Worm (Caenorhabditis elegans) whole organism, young adult: ENCODE data around the gene C34B4.4.
A peak's percentile ranks its signal among the peaks of the same experiment; 100 is the strongest.

Experiments
- B0019.2 ChIP-seq: fragments of 200-800 bp; sonication (Bioruptor generic); conservative IDR thresholded peaks from 2 replicates; pipeline ENCODE4 v1.3.6; 2022; ENCODE audit warnings: missing genetic modification reagents, missing genetic modification characterization, missing compliant biosample characterization
- B0035.1 ChIP-seq: sonication (generic microtip); optimal IDR thresholded peaks from 2 replicates; lab custom pipeline; 2016; ENCODE audit warnings: missing genetic modification characterization, mild to moderate bottlenecking, missing compliant biosample characterization, missing genotype, missing genetic modification reagents
- B0336.3 ChIP-seq: fragments of 200-800 bp; sonication (Bioruptor generic); IDR thresholded peaks from 2 replicates; pipeline ENCODE4 v1.3.6; 2022; ENCODE audit warnings: missing genetic modification characterization, missing compliant biosample characterization
- D2030.7 ChIP-seq: fragments of 200-800 bp; sonication (Bioruptor generic); IDR thresholded peaks from 2 replicates; pipeline ENCODE4 v1.3.6; 2022; ENCODE audit warnings: missing genetic modification reagents, missing genetic modification characterization, missing compliant biosample characterization
- F10E7.11 ChIP-seq: sonication (generic microtip); optimal IDR thresholded peaks from 2 replicates; lab custom pipeline; 2017; ENCODE audit warnings: mild to moderate bottlenecking, missing genetic modification characterization, moderate library complexity, missing compliant biosample characterization
- F37B4.10 ChIP-seq: fragments of 200-800 bp; sonication (Bioruptor generic); IDR thresholded peaks from 2 replicates; pipeline ENCODE4 v1.3.6; 2022; ENCODE audit warnings: missing genetic modification characterization, missing compliant biosample characterization
- F39B2.1 ChIP-seq: fragments of 200-800 bp; sonication (Bioruptor generic); IDR thresholded peaks from 2 replicates; pipeline ENCODE4 v1.3.6; 2022; ENCODE audit warnings: missing genetic modification reagents, missing genetic modification characterization, missing compliant biosample characterization
- F55B11.4 ChIP-seq: sonication (generic microtip); optimal IDR thresholded peaks from 2 replicates; lab custom pipeline; 2016; ENCODE audit warnings: missing compliant biosample characterization, missing genetic modification characterization, borderline replicate concordance; ENCODE audit not compliant: insufficient read depth
- F57A8.1 ChIP-seq: fragments of 200-800 bp; sonication (Bioruptor generic); optimal IDR thresholded peaks from 2 replicates; lab custom pipeline; 2018; ENCODE audit warnings: mild to moderate bottlenecking, missing genetic modification characterization, moderate library complexity, missing compliant biosample characterization
- F57C9.4 ChIP-seq: sonication (generic microtip); optimal IDR thresholded peaks from 2 replicates; lab custom pipeline; 2017; ENCODE audit warnings: mild to moderate bottlenecking, missing genetic modification characterization, missing compliant biosample characterization
- K11D2.4 ChIP-seq: fragments of 200-800 bp; sonication (Bioruptor generic); IDR thresholded peaks from 2 replicates; pipeline ENCODE4 v1.3.6; 2022; ENCODE audit warnings: missing genetic modification reagents, missing genetic modification characterization, missing compliant biosample characterization
- Y53G8AR.9 ChIP-seq: fragments of 200-800 bp; sonication (Bioruptor generic); conservative IDR thresholded peaks from 2 replicates; pipeline ENCODE4 v1.3.6; 2022; ENCODE audit warnings: missing genetic modification reagents, missing genetic modification characterization, missing compliant biosample characterization
- akir-1 ChIP-seq: fragments of 200-800 bp; sonication (Bioruptor generic); optimal IDR thresholded peaks from 2 replicates; lab custom pipeline; 2018; ENCODE audit warnings: mild to moderate bottlenecking, missing genetic modification characterization, moderate library complexity, missing compliant biosample characterization
- ama-1 ChIP-seq, 3 experiments: fragments of 150-350 bp in 1 of 3; sonication (generic microtip) in 2 of 3; optimal IDR thresholded peaks; 2 replicates each; lab custom pipeline; 2014 to 2018; ENCODE audit warnings: missing biosample characterization in 2 of 3, missing genetic modification characterization in 2 of 3, missing genetic modification reagents in 2 of 3
- aptf-3 ChIP-seq: fragments of 200-800 bp; sonication (Bioruptor generic); IDR thresholded peaks from 2 replicates; pipeline ENCODE4 v1.3.6; 2022; ENCODE audit warnings: missing genetic modification characterization, missing compliant biosample characterization
- atf-7 ChIP-seq: sonication (generic microtip); optimal IDR thresholded peaks from 2 replicates; lab custom pipeline; 2017; ENCODE audit warnings: mild to moderate bottlenecking, missing genetic modification characterization, missing compliant biosample characterization
- attf-3 ChIP-seq: fragments of 200-800 bp; sonication (Bioruptor generic); conservative IDR thresholded peaks from 2 replicates; pipeline ENCODE4 v1.3.6; 2022; ENCODE audit warnings: missing genetic modification reagents, missing genetic modification characterization, missing compliant biosample characterization
- attf-5 ChIP-seq: fragments of 200-800 bp; sonication (Bioruptor generic); optimal IDR thresholded peaks from 2 replicates; lab custom pipeline; 2018; ENCODE audit warnings: mild to moderate bottlenecking, missing genetic modification characterization, missing compliant biosample characterization
- cebp-2 ChIP-seq: fragments of 200-800 bp; sonication (Bioruptor generic); IDR thresholded peaks from 2 replicates; pipeline ENCODE4 v1.3.6; 2022; ENCODE audit warnings: missing genetic modification characterization, missing compliant biosample characterization
- ceh-27 ChIP-seq: fragments of 200-800 bp; sonication (Bioruptor generic); optimal IDR thresholded peaks from 2 replicates; lab custom pipeline; 2018; ENCODE audit warnings: mild to moderate bottlenecking, missing genetic modification characterization, moderate library complexity, missing compliant biosample characterization
- ceh-40 ChIP-seq: fragments of 200-800 bp; sonication (Bioruptor generic); IDR thresholded peaks from 2 replicates; pipeline ENCODE4 v1.3.6; 2022; ENCODE audit warnings: missing genetic modification characterization, missing compliant biosample characterization
- chd-7 ChIP-seq: sonication (generic microtip); optimal IDR thresholded peaks from 2 replicates; lab custom pipeline; 2016; ENCODE audit warnings: mild to moderate bottlenecking, missing genetic modification characterization, moderate library complexity, missing compliant biosample characterization
- dox-1 ChIP-seq: fragments of 200-800 bp; sonication (Bioruptor generic); IDR thresholded peaks from 2 replicates; pipeline ENCODE4 v1.3.6; 2022; ENCODE audit warnings: missing genetic modification reagents, missing genetic modification characterization, missing compliant biosample characterization
- egl-18 ChIP-seq: fragments of 200-800 bp; sonication (Bioruptor generic); IDR thresholded peaks from 2 replicates; pipeline ENCODE4 v1.3.6; 2022; ENCODE audit warnings: missing genetic modification reagents, missing genetic modification characterization, missing compliant biosample characterization
- ets-4 ChIP-seq: fragments of 200-800 bp; sonication (Bioruptor generic); optimal IDR thresholded peaks from 2 replicates; lab custom pipeline; 2018; ENCODE audit warnings: mild to moderate bottlenecking, missing genetic modification characterization, missing compliant biosample characterization
- lag-1 ChIP-seq: fragments of 200-800 bp; sonication (Bioruptor generic); IDR thresholded peaks from 2 replicates; pipeline ENCODE4 v1.3.6; 2022; ENCODE audit warnings: missing genetic modification reagents, missing genetic modification characterization, missing compliant biosample characterization
- let-607 ChIP-seq, 2 experiments: fragments of 200-800 bp in 1 of 2; sonication (Bioruptor generic) in 1 of 2; sonication (generic microtip) in 1 of 2; optimal IDR thresholded peaks; 2 replicates each; lab custom pipeline; 2016 to 2018; ENCODE audit warnings: mild to moderate bottlenecking in 2 of 2, missing compliant biosample characterization in 2 of 2, missing genetic modification characterization in 2 of 2, moderate library complexity in 2 of 2, missing genotype in 1 of 2
- lin-35 ChIP-seq, 3 experiments: fragments of 150-350 bp in 2 of 3; sonication (generic microtip) in 1 of 3; optimal IDR thresholded peaks; 2 replicates each; lab custom pipeline; 2014 to 2018; ENCODE audit warnings: missing biosample characterization in 3 of 3, missing genetic modification characterization in 3 of 3, missing genetic modification reagents in 3 of 3
- mcd-1 ChIP-seq: fragments of 200-800 bp; sonication (Bioruptor generic); IDR thresholded peaks from 2 replicates; pipeline ENCODE4 v1.3.6; 2022; ENCODE audit warnings: missing genetic modification reagents, missing genetic modification characterization, missing compliant biosample characterization
- mes-4 ChIP-seq: sonication (generic microtip); optimal IDR thresholded peaks from 2 replicates; lab custom pipeline; 2016; ENCODE audit warnings: missing genotype, missing genetic modification characterization, missing compliant biosample characterization
- mxl-1 ChIP-seq: sonication (generic microtip); optimal IDR thresholded peaks from 2 replicates; lab custom pipeline; 2016; ENCODE audit warnings: missing genetic modification characterization, missing compliant biosample characterization
- nfya-1 ChIP-seq: sonication (generic microtip); optimal IDR thresholded peaks from 2 replicates; lab custom pipeline; 2017; ENCODE audit warnings: antibody characterized with exemption, missing compliant biosample characterization, missing genetic modification characterization, borderline replicate concordance; ENCODE audit not compliant: insufficient read depth
- nfyb-1 ChIP-seq: fragments of 200-800 bp; sonication (Bioruptor generic); IDR thresholded peaks from 2 replicates; pipeline ENCODE4 v1.3.6; 2022; ENCODE audit warnings: missing genetic modification reagents, missing genetic modification characterization, missing compliant biosample characterization
- nhr-120 ChIP-seq: fragments of 200-800 bp; sonication (Bioruptor generic); IDR thresholded peaks from 2 replicates; pipeline ENCODE4 v1.3.6; 2022; ENCODE audit warnings: missing genetic modification characterization, missing compliant biosample characterization
- nhr-80 ChIP-seq: sonication (generic microtip); optimal IDR thresholded peaks from 2 replicates; lab custom pipeline; 2016; ENCODE audit warnings: missing genetic modification characterization, missing compliant biosample characterization
- nhr-90 ChIP-seq: sonication (generic microtip); optimal IDR thresholded peaks from 2 replicates; lab custom pipeline; 2016; ENCODE audit warnings: missing genotype, mild to moderate bottlenecking, missing genetic modification characterization, missing compliant biosample characterization
- pbrm-1 ChIP-seq: fragments of 200-800 bp; sonication (Bioruptor generic); IDR thresholded peaks from 2 replicates; pipeline ENCODE4 v1.3.6; 2022; ENCODE audit warnings: missing genetic modification reagents, missing genetic modification characterization, missing compliant biosample characterization
- sdz-38 ChIP-seq: sonication (generic microtip); optimal IDR thresholded peaks from 2 replicates; lab custom pipeline; 2016; ENCODE audit warnings: missing genotype, missing genetic modification characterization, missing compliant biosample characterization
- snpc-4 ChIP-seq, 5 experiments: fragments of 150-350 bp in 1 of 5; sonication (generic microtip) in 4 of 5; optimal IDR thresholded peaks; 2 replicates each; lab custom pipeline; 2014 to 2018; ENCODE audit warnings: missing genetic modification characterization in 5 of 5, missing biosample characterization in 3 of 5, antibody characterized with exemption in 2 of 5, mild to moderate bottlenecking in 2 of 5, missing compliant biosample characterization in 2 of 5, missing genotype in 2 of 5, moderate library complexity in 2 of 5, missing genetic modification reagents in 1 of 5
- somi-1 ChIP-seq: fragments of 200-800 bp; sonication (Bioruptor generic); optimal IDR thresholded peaks from 2 replicates; lab custom pipeline; 2018; ENCODE audit warnings: mild to moderate bottlenecking, missing genetic modification characterization, missing compliant biosample characterization
- sptf-2 ChIP-seq: fragments of 200-800 bp; sonication (Bioruptor generic); optimal IDR thresholded peaks from 2 replicates; lab custom pipeline; 2018; ENCODE audit warnings: mild to moderate bottlenecking, missing genetic modification characterization, missing compliant biosample characterization
- xnd-1 ChIP-seq: sonication (generic microtip); optimal IDR thresholded peaks from 2 replicates; lab custom pipeline; 2016; ENCODE audit warnings: missing genotype, missing genetic modification reagents, missing genetic modification characterization, missing compliant biosample characterization
- zfh-2 ChIP-seq: fragments of 200-800 bp; sonication (Bioruptor generic); conservative IDR thresholded peaks from 2 replicates; pipeline ENCODE4 v1.3.6; 2022; ENCODE audit warnings: missing genetic modification reagents, missing genetic modification characterization, missing compliant biosample characterization
- ztf-18 ChIP-seq: sonication (generic microtip); optimal IDR thresholded peaks from 2 replicates; lab custom pipeline; 2016; ENCODE audit warnings: missing genotype, mild to moderate bottlenecking, missing genetic modification characterization, missing compliant biosample characterization
- ztf-25 ChIP-seq: fragments of 200-800 bp; sonication (Bioruptor generic); IDR thresholded peaks from 2 replicates; pipeline ENCODE4 v1.3.6; 2022; ENCODE audit warnings: missing genetic modification reagents, missing genetic modification characterization, missing compliant biosample characterization
- ztf-6 ChIP-seq: fragments of 200-800 bp; sonication (Bioruptor generic); IDR thresholded peaks from 2 replicates; pipeline ENCODE4 v1.3.6; 2022; ENCODE audit warnings: missing genetic modification reagents, missing genetic modification characterization, missing compliant biosample characterization

C34B4.4 gene

DNA sequence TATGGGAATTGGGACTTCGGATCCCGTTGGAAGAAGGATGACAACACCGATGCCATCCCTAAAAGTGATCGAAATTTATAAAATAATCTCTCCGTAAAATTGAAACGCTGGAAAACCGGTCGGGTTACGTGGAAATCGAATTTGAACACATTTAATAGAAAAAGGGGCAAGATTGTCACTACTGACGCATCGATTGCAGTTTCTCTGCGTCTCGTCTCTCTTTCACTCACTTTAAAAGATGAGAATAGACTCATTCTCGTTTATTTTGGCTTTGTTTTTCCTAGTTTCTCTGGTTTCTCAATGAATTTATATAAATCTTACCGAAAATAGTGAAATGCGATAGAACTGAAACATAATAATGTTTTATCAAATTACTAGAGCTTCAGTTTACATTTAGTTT is 48.5 kb upstream of the C34B4.4 start, which contains the start of gene scyl-1 (continued):
- no peak for TF ChIP-seq somi-1
- peak; percentile 27 for TF ChIP-seq ceh-27 (GFP tag; lab: Kevin White, UChicago)
- TF ChIP-seq F10E7.11 (tag; lab: Kevin White, UChicago) = no peak
- TF ChIP-seq nhr-120 (GFP tag; lab: Robert Waterston, UW) = no peak
- TF ChIP-seq pbrm-1 (GFP tag; lab: Robert Waterston, UW) = peak; percentile 61; the same call in 1 of the 2 replicates
- TF ChIP-seq chd-7 (tag; lab: Kevin White, UChicago) = no peak
- no peak for TF ChIP-seq sdz-38 (tag; lab: Kevin White, UChicago)
- peak; percentile 37; the same call in 1 of the 2 replicates for TF ChIP-seq attf-3 (GFP tag; lab: Robert Waterston, UW)
- peak; percentile 29 for TF ChIP-seq nhr-80 (tag; lab: Kevin White, UChicago)
- TF ChIP-seq cebp-2 = no peak
- no peak for TF ChIP-seq mes-4 (tag; lab: Kevin White, UChicago)
- peak; percentile 65 for TF ChIP-seq mcd-1 (GFP tag; lab: Robert Waterston, UW)
- no peak for TF ChIP-seq nhr-90
- TF ChIP-seq F37B4.10 = no peak
- TF ChIP-seq ztf-18 (tag; lab: Kevin White, UChicago) = peak; percentile 90
- TF ChIP-seq F57A8.1 (GFP tag; lab: Kevin White, UChicago) = no peak
- 0 out of 2 replicates have a peak, but pooled peaks have one; percentile 55 for TF ChIP-seq Y53G8AR.9 (GFP tag; lab: Robert Waterston, UW)
- peak; percentile 63; the same call in 1 of the 2 replicates for TF ChIP-seq nfyb-1 (GFP tag; lab: Robert Waterston, UW)
- TF ChIP-seq aptf-3 (GFP tag; lab: Robert Waterston, UW) = no peak
- no peak for TF ChIP-seq D2030.7 (GFP tag; lab: Robert Waterston, UW)
- no peak for TF ChIP-seq egl-18 (GFP tag; lab: Robert Waterston, UW)
- TF ChIP-seq ets-4 (GFP tag; lab: Kevin White, UChicago) = no peak
- TF ChIP-seq snpc-4 (GFP tag; optimal IDR thresholded peaks at IDR 0.05; lab: Kevin White, UChicago) = no peak
- TF ChIP-seq snpc-4 (tag; optimal IDR thresholded peaks at IDR 0.05; lab: Kevin White, UChicago) = peak in 3 of 4 experiments; percentile 27 to 54 (median 31)
- TF ChIP-seq, all 124 proteins: peak for 19

DNA sequence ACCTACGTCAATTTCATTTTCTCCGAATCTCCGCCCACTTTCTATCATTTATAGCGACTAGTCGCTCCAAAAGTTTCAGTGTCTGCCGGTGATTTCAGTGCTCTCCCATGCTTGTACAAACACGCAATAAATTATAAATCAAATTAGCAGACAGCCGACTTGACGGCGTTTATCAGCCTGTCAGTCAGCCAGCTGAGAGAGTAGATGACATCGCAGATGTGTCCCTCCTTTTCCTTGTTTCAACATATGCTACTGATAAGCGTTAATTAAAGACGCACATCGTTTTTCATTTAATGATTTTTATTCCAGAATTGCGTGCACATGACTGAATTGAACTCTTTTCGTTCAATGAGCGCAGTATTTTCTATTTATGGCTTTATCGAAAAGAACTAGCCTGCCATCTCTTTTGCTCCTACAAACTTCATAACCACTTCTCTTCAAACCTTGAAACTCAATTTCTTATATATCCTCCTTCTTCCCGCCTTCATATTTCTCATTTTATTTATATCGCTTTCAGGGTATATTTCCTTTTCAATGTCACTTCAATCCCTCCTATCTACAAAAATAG is 46.9 kb upstream of the C34B4.4 start, which contains the start of gene lap-2:
lap-2 (plus strand) TSS at position 518 of the 568 bp plus-strand sequence.
- TF ChIP-seq B0019.2 (GFP tag; lab: Robert Waterston, UW) (no peak), atf-7 (tag; lab: Kevin White, UChicago) (peak; percentile 72), zfh-2 (GFP tag; lab: Robert Waterston, UW) (no peak), pbrm-1 (GFP tag; lab: Robert Waterston, UW) (no peak), F55B11.4 (no peak), K11D2.4 (GFP tag; lab: Robert Waterston, UW) (0 out of 2 replicates have a peak, but pooled peaks have one; percentile 33), ztf-6 (no peak), B0035.1 (tag; lab: Kevin White, UChicago) (no peak), let-607 (tag; optimal IDR thresholded peaks at IDR 0.05; lab: Kevin White, UChicago) (peak; percentile 48 to 52), ama-1 (optimal IDR thresholded peaks at IDR 0.05; lab: Kevin White, UChicago) (no peak), ama-1 (GFP tag; optimal IDR thresholded peaks at IDR 0.05; lab: Kevin White, UChicago) (no peak), dox-1 (GFP tag; lab: Robert Waterston, UW) (peak; percentile 52), ceh-27 (GFP tag; lab: Kevin White, UChicago) (no peak), lin-35 (GFP tag; optimal IDR thresholded peaks at IDR 0.05; lab: Kevin White, UChicago) (no peak), sptf-2 (GFP tag; lab: Kevin White, UChicago) (no peak), ztf-25 (GFP tag; lab: Robert Waterston, UW) (no peak), mxl-1 (tag; lab: Kevin White, UChicago) (no peak), cebp-2 (no peak), akir-1 (GFP tag; lab: Kevin White, UChicago) (no peak), xnd-1 (tag; lab: Kevin White, UChicago) (no peak), ets-4 (GFP tag; lab: Kevin White, UChicago) (peak; percentile 64), B0336.3 (GFP tag; lab: Robert Waterston, UW) (no peak), ceh-40 (GFP tag; lab: Robert Waterston, UW) (no peak), lag-1 (GFP tag; lab: Robert Waterston, UW) (no peak), nfya-1 (tag; lab: Kevin White, UChicago) (no peak), F57C9.4 (tag; lab: Kevin White, UChicago) (no peak), attf-5 (no peak), D2030.7 (GFP tag; lab: Robert Waterston, UW) (no peak), F39B2.1 (no peak)
